Fruit fly (Drosophila melanogaster) whole organism, embryonic: ENCODE results near the gene mRpL16.

ENCODE experiments used
- Awh ChIP-seq: fragments of 200-800 bp; sonication (Bioruptor generic); IDR thresholded peaks from 2 replicates; pipeline ENCODE4, ENCODE4 v1.3.6; 2022; ENCODE audit warnings: missing biosample characterization, missing genetic modification characterization
- Bdp1 ChIP-seq: fragments of 200-800 bp; sonication (Bioruptor generic); optimal IDR thresholded peaks from 3 replicates; lab custom pipeline; 2016; ENCODE audit warnings: missing biosample characterization, missing genetic modification characterization
- BtbVII ChIP-seq: fragments of 200-800 bp; sonication (Bioruptor generic); optimal IDR thresholded peaks from 3 replicates; lab custom pipeline; 2017; ENCODE audit warnings: missing biosample characterization, mild to moderate bottlenecking, missing genetic modification characterization
- CG12769 ChIP-seq: fragments of 200-800 bp; sonication (Bioruptor generic); optimal IDR thresholded peaks from 2 replicates; lab custom pipeline; 2019; ENCODE audit warnings: missing biosample characterization, mild to moderate bottlenecking, missing genetic modification characterization, moderate library complexity
- CG13894 ChIP-seq: fragments of 200-800 bp; sonication (Bioruptor generic); optimal IDR thresholded peaks from 3 replicates; lab custom pipeline; 2018; ENCODE audit warnings: missing biosample characterization, mild to moderate bottlenecking, missing genetic modification characterization, moderate library complexity
- CG14014 ChIP-seq: fragments of 200-800 bp; sonication (Bioruptor generic); IDR thresholded peaks from 2 replicates; pipeline ENCODE4 v1.3.6; 2022; ENCODE audit warnings: missing biosample characterization, missing genetic modification characterization
- CG14050 ChIP-seq: fragments of 200-800 bp; sonication (Bioruptor generic); IDR thresholded peaks from 3 replicates; pipeline ENCODE4 v1.3.6; 2022; ENCODE audit warnings: missing biosample characterization, missing genetic modification characterization
- CG15479 ChIP-seq: fragments of 200-800 bp; sonication (Bioruptor generic); optimal IDR thresholded peaks from 3 replicates; lab custom pipeline; 2019; ENCODE audit warnings: missing biosample characterization, mild to moderate bottlenecking, missing genetic modification characterization, moderate library complexity
- CG15514 ChIP-seq: fragments of 200-800 bp; sonication (Bioruptor generic); optimal IDR thresholded peaks from 3 replicates; lab custom pipeline; 2017; ENCODE audit warnings: missing biosample characterization, missing genetic modification characterization, mild to moderate bottlenecking, moderate library complexity, missing genetic modification reagents
- CG16863 ChIP-seq: fragments of 200-800 bp; sonication (Bioruptor generic); optimal IDR thresholded peaks from 3 replicates; lab custom pipeline; 2016; ENCODE audit warnings: missing biosample characterization, missing genetic modification characterization
- CG18764 ChIP-seq: fragments of 200-800 bp; sonication (Bioruptor generic); optimal IDR thresholded peaks from 3 replicates; lab custom pipeline; 2016; ENCODE audit warnings: missing biosample characterization, missing genetic modification characterization
- CG2199 ChIP-seq: fragments of 200-800 bp; sonication (Bioruptor generic); IDR thresholded peaks from 3 replicates; pipeline ENCODE4 v1.3.6; 2022; ENCODE audit warnings: missing biosample characterization, missing genetic modification characterization
- CG30020 ChIP-seq: fragments of 200-800 bp; optimal IDR thresholded peaks from 2 replicates; lab custom pipeline; 2019; ENCODE audit warnings: missing biosample characterization, mild to moderate bottlenecking, missing genetic modification characterization, moderate library complexity
- CG32772 ChIP-seq: fragments of 200-800 bp; sonication (Bioruptor generic); IDR thresholded peaks from 2 replicates; pipeline ENCODE4 v1.3.6; 2022; ENCODE audit warnings: missing biosample characterization, missing genetic modification characterization
- CG3281 ChIP-seq: fragments of 200-800 bp; sonication (Bioruptor generic); optimal IDR thresholded peaks from 3 replicates; lab custom pipeline; 2017; ENCODE audit warnings: missing biosample characterization, mild to moderate bottlenecking, missing genetic modification characterization
- CG3726 ChIP-seq: fragments of 200-800 bp; sonication (Bioruptor generic); IDR thresholded peaks from 3 replicates; pipeline ENCODE4, ENCODE4 v1.3.6; 2022; ENCODE audit warnings: missing biosample characterization, missing genetic modification characterization
- CG9609 ChIP-seq: fragments of 200-800 bp; sonication (Bioruptor generic); optimal IDR thresholded peaks from 3 replicates; lab custom pipeline; 2016; ENCODE audit warnings: missing biosample characterization, missing genetic modification characterization
- CG9727 ChIP-seq: fragments of 200-800 bp; sonication (Bioruptor generic); optimal IDR thresholded peaks from 3 replicates; lab custom pipeline; 2017; ENCODE audit warnings: missing biosample characterization, mild to moderate bottlenecking, missing genetic modification characterization
- CG9876 ChIP-seq: fragments of 200-800 bp; sonication (Bioruptor generic); optimal IDR thresholded peaks from 2 replicates; lab custom pipeline; 2016; ENCODE audit warnings: missing biosample characterization, missing genetic modification characterization
- CHES-1-like ChIP-seq: fragments of 200-800 bp; sonication (Bioruptor generic); optimal IDR thresholded peaks from 2 replicates; lab custom pipeline; 2016; ENCODE audit warnings: missing biosample characterization, missing genetic modification characterization
- CrebB ChIP-seq: fragments of 200-800 bp; sonication (Bioruptor generic); optimal IDR thresholded peaks from 3 replicates; lab custom pipeline; 2018; ENCODE audit warnings: missing biosample characterization, mild to moderate bottlenecking, missing genetic modification characterization
- E2f2 ChIP-seq: fragments of 200-800 bp; sonication (Bioruptor generic); IDR thresholded peaks from 2 replicates; pipeline ENCODE4 v1.3.6; 2022; ENCODE audit warnings: missing biosample characterization, missing genetic modification characterization
- ERR ChIP-seq: fragments of 200-800 bp; sonication (Bioruptor generic); optimal IDR thresholded peaks from 2 replicates; lab custom pipeline; 2016; ENCODE audit warnings: missing biosample characterization, missing genetic modification characterization
- HLH4C ChIP-seq: fragments of 200-800 bp; sonication (Bioruptor generic); IDR thresholded peaks from 3 replicates; pipeline ENCODE4 v1.3.6; 2022; ENCODE audit warnings: missing biosample characterization, missing genetic modification characterization; ENCODE audit not compliant: partially characterized antibody
- HmgD ChIP-seq: fragments of 200-800 bp; sonication (Bioruptor generic); optimal IDR thresholded peaks from 3 replicates; lab custom pipeline; 2016; ENCODE audit warnings: missing biosample characterization, missing genetic modification characterization
- NC2β ChIP-seq: fragments of 200-800 bp; sonication (Bioruptor generic); optimal IDR thresholded peaks from 2 replicates; lab custom pipeline; 2016; ENCODE audit warnings: missing biosample characterization, missing genetic modification characterization
- Neu2 ChIP-seq: fragments of 200-800 bp; sonication (Bioruptor generic); optimal IDR thresholded peaks from 3 replicates; lab custom pipeline; 2016; ENCODE audit warnings: missing biosample characterization, missing genetic modification characterization, borderline replicate concordance
- PHDP ChIP-seq: fragments of 200-800 bp; sonication (Bioruptor generic); optimal IDR thresholded peaks from 3 replicates; lab custom pipeline; 2018; ENCODE audit warnings: missing biosample characterization, mild to moderate bottlenecking, missing genetic modification characterization, moderate library complexity
- Taf1 ChIP-seq: fragments of 200-800 bp; sonication (Bioruptor generic); IDR thresholded peaks from 2 replicates; pipeline ENCODE4 v1.3.6; 2022; ENCODE audit warnings: missing biosample characterization, missing genetic modification characterization
- Vsx1 ChIP-seq: fragments of 200-800 bp; sonication (Bioruptor generic); optimal IDR thresholded peaks from 2 replicates; lab custom pipeline; 2017; ENCODE audit warnings: missing biosample characterization, mild to moderate bottlenecking, missing genetic modification characterization, missing genetic modification reagents
- corto ChIP-seq: fragments of 200-800 bp; sonication (Bioruptor generic); optimal IDR thresholded peaks from 2 replicates; lab custom pipeline; 2016; ENCODE audit warnings: missing biosample characterization, mild to moderate bottlenecking, missing genetic modification characterization, moderate library complexity
- da ChIP-seq: fragments of 200-800 bp; sonication (Bioruptor generic); optimal IDR thresholded peaks from 2 replicates; lab custom pipeline; 2016; ENCODE audit warnings: missing biosample characterization, missing genetic modification characterization
- fd102C ChIP-seq: fragments of 200-800 bp; sonication (Bioruptor generic); optimal IDR thresholded peaks from 2 replicates; lab custom pipeline; 2018; ENCODE audit warnings: missing biosample characterization, mild to moderate bottlenecking, missing genetic modification characterization, moderate library complexity
- fu2 ChIP-seq: fragments of 200-800 bp; sonication (Bioruptor generic); optimal IDR thresholded peaks from 2 replicates; lab custom pipeline; 2016; ENCODE audit warnings: missing biosample characterization, missing genetic modification characterization
- gem ChIP-seq: fragments of 200-800 bp; sonication (Bioruptor generic); optimal IDR thresholded peaks from 2 replicates; lab custom pipeline; 2019; ENCODE audit warnings: missing biosample characterization, mild to moderate bottlenecking, missing genetic modification characterization, moderate library complexity
- ind ChIP-seq: fragments of 200-800 bp; sonication (Bioruptor generic); optimal IDR thresholded peaks from 3 replicates; lab custom pipeline; 2016; ENCODE audit warnings: missing biosample characterization, missing genetic modification characterization
- insv ChIP-seq, 2 experiments: fragments of 200-800 bp; sonication (Bioruptor generic); optimal IDR thresholded peaks; 3 replicates each; lab custom pipeline; 2016 to 2018; ENCODE audit warnings: missing biosample characterization in 2 of 2, missing genetic modification characterization in 2 of 2
- klu ChIP-seq: fragments of 200-800 bp; sonication (Bioruptor generic); IDR thresholded peaks from 2 replicates; pipeline ENCODE4 v1.3.6; 2022; ENCODE audit warnings: missing biosample characterization, missing genetic modification characterization
- mirr ChIP-seq: fragments of 200-800 bp; sonication (Bioruptor generic); optimal IDR thresholded peaks from 3 replicates; lab custom pipeline; 2018; ENCODE audit warnings: missing biosample characterization, mild to moderate bottlenecking, missing genetic modification characterization
- oc ChIP-seq: fragments of 200-800 bp; sonication (Bioruptor generic); optimal IDR thresholded peaks from 2 replicates; lab custom pipeline; 2018; ENCODE audit warnings: missing biosample characterization, mild to moderate bottlenecking, missing genetic modification characterization, moderate library complexity
- pan ChIP-seq, 4 experiments: fragments of >200 bp in 3 of 4; fragments of 200-800 bp in 1 of 4; sonication (Bioruptor generic) in 1 of 4; optimal IDR thresholded peaks in 3 of 4; IDR thresholded peaks in 1 of 4; 2 replicates each; pipeline versions ENCODE4 v1.3.6 to Lab custom; 2017 to 2022; ENCODE audit warnings: missing biosample characterization in 2 of 4, missing genetic modification characterization in 2 of 4, mixed read lengths in 1 of 4
- peb ChIP-seq: fragments of 200-800 bp; sonication (Bioruptor generic); IDR thresholded peaks from 2 replicates; pipeline ENCODE4 v1.3.6; 2022; ENCODE audit warnings: missing biosample characterization, missing genetic modification characterization
- repo ChIP-seq: fragments of 200-800 bp; sonication (Bioruptor generic); optimal IDR thresholded peaks from 2 replicates; lab custom pipeline; 2016; ENCODE audit warnings: missing biosample characterization, missing genetic modification characterization
- shn ChIP-seq: fragments of 200-800 bp; sonication (Bioruptor generic); optimal IDR thresholded peaks from 3 replicates; lab custom pipeline; 2016; ENCODE audit warnings: missing biosample characterization, missing genetic modification characterization
- so ChIP-seq: fragments of 200-800 bp; sonication (Bioruptor generic); IDR thresholded peaks from 3 replicates; pipeline ENCODE4 v1.3.6; 2022; ENCODE audit warnings: missing biosample characterization, missing genetic modification characterization
- tgo ChIP-seq: fragments of 200-800 bp; sonication (Bioruptor generic); IDR thresholded peaks from 3 replicates; pipeline ENCODE4 v1.3.6; 2022; ENCODE audit warnings: missing biosample characterization, missing genetic modification characterization
- vvl ChIP-seq: fragments of 200-800 bp; sonication (Bioruptor generic); IDR thresholded peaks from 2 replicates; pipeline ENCODE4 v1.3.6; 2022; ENCODE audit warnings: missing biosample characterization, missing genetic modification characterization
- wek ChIP-seq: fragments of 200-800 bp; sonication (Bioruptor generic); optimal IDR thresholded peaks from 3 replicates; lab custom pipeline; 2018; ENCODE audit warnings: missing biosample characterization, mild to moderate bottlenecking, missing genetic modification characterization, moderate library complexity
- yki ChIP-seq: fragments of >200 bp; optimal IDR thresholded peaks from 3 replicates; lab custom pipeline; 2018
- zf30C ChIP-seq: fragments of 200-800 bp; sonication (Bioruptor generic); optimal IDR thresholded peaks from 3 replicates; lab custom pipeline; 2018; ENCODE audit warnings: missing biosample characterization, mild to moderate bottlenecking, missing genetic modification characterization

Gene mRpL16

dm6 chrX:1845413-1845951, 44.6 kb upstream of the mRpL16 start (continued):
- TF ChIP-seq CG18764 (GFP tag; lab: Kevin White, UChicago) (peak; percentile 42), ERR (GFP tag; lab: Kevin White, UChicago) (peak; percentile 11), CG15514 (GFP tag; lab: Kevin White, UChicago) (peak; percentile 70), CG3726 (GFP tag; lab: Robert Waterston, UW) (0 out of 3 replicates have a peak, but pooled peaks have one; percentile 25), shn (GFP tag; lab: Kevin White, UChicago) (peak; percentile 3), peb (GFP tag; lab: Robert Waterston, UW) (no peak), CG12769 (peak; percentile 74), CG9727 (GFP tag; lab: Kevin White, UChicago) (peak; percentile 53), CG30020 (tag; lab: Kevin White, UChicago) (no peak), yki (lab: Kevin White, UChicago) (no peak), Awh (GFP tag; lab: Robert Waterston, UW) (peak; percentile 70), PHDP (tag; lab: Kevin White, UChicago) (peak; percentile 67), so (GFP tag; lab: Robert Waterston, UW) (0 out of 3 replicates have a peak, but pooled peaks have one; percentile 43), vvl (GFP tag; lab: Robert Waterston, UW) (peak; percentile 35), HLH4C (GFP tag; lab: Robert Waterston, UW) (no peak), CG9876 (GFP tag; lab: Kevin White, UChicago) (peak; percentile 36), fd102C (GFP tag; lab: Kevin White, UChicago) (peak; percentile 58), E2f2 (GFP tag; lab: Robert Waterston, UW) (peak; percentile 38; the same call in 1 of the 2 replicates), Vsx1 (GFP tag; lab: Kevin White, UChicago) (peak; percentile 51), CrebB (tag; lab: Kevin White, UChicago) (peak; percentile 54), CG32772 (GFP tag; lab: Robert Waterston, UW) (no peak), Neu2 (GFP tag; lab: Kevin White, UChicago) (no peak), CG13894 (peak; percentile 31), CG9609 (GFP tag; lab: Kevin White, UChicago) (peak; percentile 35), CG15479 (GFP tag; lab: Kevin White, UChicago) (no peak), zf30C (GFP tag; lab: Kevin White, UChicago) (no peak), repo (GFP tag; lab: Kevin White, UChicago) (peak; percentile 27), HmgD (GFP tag; lab: Kevin White, UChicago) (no peak), CG2199 (no peak), Taf1 (GFP tag; lab: Robert Waterston, UW) (no peak), BtbVII (GFP tag; lab: Kevin White, UChicago) (peak; percentile 50), fu2 (GFP tag; lab: Kevin White, UChicago) (peak; percentile 23), wek (GFP tag; lab: Kevin White, UChicago) (peak; percentile 47), da (GFP tag; lab: Kevin White, UChicago) (peak; percentile 54), CG14014 (GFP tag; lab: Robert Waterston, UW) (peak; percentile 52; the same call in 1 of the 2 replicates), klu (0 out of 2 replicates have a peak, but pooled peaks have one; percentile 23), gem (tag; lab: Kevin White, UChicago) (peak; percentile 63), ind (GFP tag; lab: Kevin White, UChicago) (no peak), mirr (GFP tag; lab: Kevin White, UChicago) (peak; percentile 41), CG14050 (0 out of 3 replicates have a peak, but pooled peaks have one; percentile 17), CG16863 (peak; percentile 61), CHES-1-like (GFP tag; lab: Kevin White, UChicago) (peak; percentile 57), insv (GFP tag; optimal IDR thresholded peaks at IDR 0.05; lab: Kevin White, UChicago) (no peak), oc (tag; lab: Kevin White, UChicago) (no peak), tgo (peak; percentile 27; the same call in 1 of the 3 replicates), Bdp1 (peak; percentile 54), corto (GFP tag; lab: Kevin White, UChicago) (no peak), pan (optimal IDR thresholded peaks at IDR 0.05; lab: Kevin White, UChicago) (no peak), pan (GFP tag; optimal IDR thresholded peaks at IDR 0.05 in 1 of 2, IDR thresholded peaks at IDR 0.05 in 1 of 2) (peak in 1 of 2 experiments; percentile 63), NC2β (GFP tag; lab: Kevin White, UChicago) (peak; percentile 51), CG3281 (GFP tag; lab: Kevin White, UChicago) (peak; percentile 55)
